Fruit fly (Drosophila melanogaster) whole organism, adult: ENCODE results near the gene Bx42.

ENCODE experiments used
- CG1620 ChIP-seq: fragments of 200-800 bp; sonication (Bioruptor generic); optimal IDR thresholded peaks from 2 replicates; lab custom pipeline; 2016; ENCODE audit warnings: missing biosample characterization, missing genetic modification characterization
- CG33017 ChIP-seq: fragments of 200-800 bp; sonication (Bioruptor generic); optimal IDR thresholded peaks from 2 replicates; lab custom pipeline; 2018; ENCODE audit warnings: missing biosample characterization, mild to moderate bottlenecking, missing genetic modification characterization, moderate library complexity
- CG7045 ChIP-seq: fragments of 200-800 bp; sonication (Bioruptor generic); optimal IDR thresholded peaks from 2 replicates; lab custom pipeline; 2017; ENCODE audit warnings: missing biosample characterization, mild to moderate bottlenecking, missing genetic modification characterization
- CG7101 ChIP-seq: fragments of 200-800 bp; sonication (Bioruptor generic); optimal IDR thresholded peaks from 2 replicates; lab custom pipeline; 2018; ENCODE audit warnings: missing biosample characterization, mild to moderate bottlenecking, missing genetic modification characterization, moderate library complexity
- Hr96 ChIP-seq: fragments of 200-800 bp; sonication (Bioruptor generic); optimal IDR thresholded peaks from 2 replicates; lab custom pipeline; 2016; ENCODE audit warnings: missing biosample characterization, missing genetic modification characterization
- Mnt ChIP-seq: fragments of 200-800 bp; sonication (Bioruptor generic); optimal IDR thresholded peaks from 2 replicates; lab custom pipeline; 2016; ENCODE audit warnings: missing biosample characterization, mild to moderate bottlenecking, missing genetic modification characterization
- kay ChIP-seq: fragments of 200-800 bp; sonication (Bioruptor generic); peaks from one replicate; lab custom pipeline; 2016; ENCODE audit warnings: missing biosample characterization, missing genetic modification characterization, borderline replicate concordance
- pad ChIP-seq: fragments of 200-800 bp; sonication (Bioruptor generic); optimal IDR thresholded peaks from 3 replicates; lab custom pipeline; 2017; ENCODE audit warnings: missing biosample characterization, missing genetic modification characterization, mild to moderate bottlenecking, moderate library complexity, missing genetic modification reagents

- no peak for TF ChIP-seq CG7045 (GFP tag; lab: Kevin White, UChicago)
- peak; percentile 35 for TF ChIP-seq Mnt (GFP tag; lab: Kevin White, UChicago)
- peak; percentile 7 for TF ChIP-seq CG1620 (GFP tag; lab: Kevin White, UChicago)
- peak; percentile 39 for TF ChIP-seq pad (GFP tag; lab: Kevin White, UChicago)
- peak; percentile 82 for TF ChIP-seq kay (GFP tag; lab: Kevin White, UChicago)
- TF ChIP-seq CG33017 (tag; lab: Kevin White, UChicago): peak; percentile 40
- TF ChIP-seq Hr96 (GFP tag; lab: Kevin White, UChicago): peak; percentile 44
- TF ChIP-seq CG7101 (tag; lab: Kevin White, UChicago): peak; percentile 53
Observed at dm6 chrX:9061299-9061698, 45.1 kb downstream of the Bx42 start.
